Worm (Caenorhabditis elegans): Measurements from ENCODE around the gene hpo-26.
A peak's percentile ranks its signal among the peaks of the same experiment; 100 is the strongest.

hpo-26 gene

ce11 chrV:6504131-6504827, 28.6 kb downstream of the hpo-26 start, which contains the start of gene moc-2:
TSS of gene moc-2 (minus strand) at chrV:6504181.
- TF ChIP-seq nhr-10 (tag; optimal IDR thresholded peaks at IDR 0.05) (no peak), unc-62 (GFP tag; optimal IDR thresholded peaks at IDR 0.05 in 1 of 2) (peak in 1 of 2 experiments; percentile 76), unc-62 (tag; optimal IDR thresholded peaks at IDR 0.05) (no peak)

DNA sequence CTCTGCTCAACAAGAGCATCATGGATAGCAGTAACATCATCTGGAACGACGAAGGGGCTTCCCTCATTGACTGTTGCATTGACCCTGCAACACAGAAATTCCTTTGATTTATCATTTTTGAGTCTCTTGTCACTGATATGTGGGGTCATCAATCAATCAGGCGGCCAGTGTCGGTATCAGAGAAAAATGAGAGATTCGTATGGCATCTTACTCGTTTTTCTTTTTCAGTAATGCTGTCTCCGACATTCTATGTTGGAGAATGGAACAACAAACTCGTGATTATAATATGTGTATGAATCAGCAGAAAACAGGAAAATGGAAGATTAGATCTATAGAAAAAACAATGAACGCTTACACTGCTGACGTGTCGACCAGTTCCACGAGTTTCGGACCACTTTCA, 29.7 kb downstream of the hpo-26 start:
- no peak for TF ChIP-seq nhr-41 (GFP tag; IDR thresholded peaks at IDR 0.05)
- TF ChIP-seq D1046.2 (GFP tag; IDR thresholded peaks at IDR 0.05): no peak
- TF ChIP-seq ceh-20 (GFP tag; IDR thresholded peaks at IDR 0.05): 0 out of 2 replicates have a peak, but pooled peaks have one; percentile 53
- peak; percentile 30 for TF ChIP-seq hlh-11 (tag; optimal IDR thresholded peaks at IDR 0.05)
- peak; percentile 34; the same call in 1 of the 2 replicates for TF ChIP-seq dmd-6 (GFP tag; IDR thresholded peaks at IDR 0.05)
- peak; percentile 23 for TF ChIP-seq nhr-28 (tag; optimal IDR thresholded peaks at IDR 0.05)
- no peak for TF ChIP-seq nhr-10 (tag; optimal IDR thresholded peaks at IDR 0.05)
- TF ChIP-seq nhr-77 (tag; optimal IDR thresholded peaks at IDR 0.05): peak; percentile 9
- TF ChIP-seq aly-2 (tag; optimal IDR thresholded peaks at IDR 0.05): no peak
- peak; percentile 35 for TF ChIP-seq hlh-30 (tag; optimal IDR thresholded peaks at IDR 0.05; ENCODE audit: insufficient read depth)
- TF ChIP-seq daf-16 (GFP tag; optimal IDR thresholded peaks at IDR 0.05): no peak
- peak; percentile 37 for TF ChIP-seq daf-16 (tag; optimal IDR thresholded peaks at IDR 0.05)

DNA sequence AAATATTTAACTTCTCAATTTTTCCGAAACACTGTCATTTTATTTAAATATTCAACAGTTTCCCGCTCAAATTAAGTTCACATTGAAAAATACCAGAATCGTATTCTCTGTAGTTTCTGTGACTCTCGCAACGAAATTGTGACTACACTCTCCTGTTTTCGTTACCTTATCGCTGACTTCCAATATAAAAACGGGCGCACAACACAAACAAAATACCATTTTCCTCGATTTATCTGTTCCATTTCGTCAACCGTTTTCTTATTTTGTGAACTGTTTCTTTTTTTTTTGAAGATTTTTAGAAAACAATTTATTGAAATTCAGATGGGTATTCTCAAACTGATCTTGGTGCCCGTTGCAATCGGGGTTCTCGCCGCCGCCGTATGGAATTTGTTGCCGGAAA, 34.0 kb downstream of the hpo-26 start, which contains the start of gene W01A11.1:
Gene W01A11.1, plus strand, starts transcription at position 322 of the 400 bp plus-strand sequence.
- TF ChIP-seq D1046.2 (GFP tag; IDR thresholded peaks at IDR 0.05): no peak
- TF ChIP-seq madf-9 (GFP tag; conservative IDR thresholded peaks at IDR 0.05): no peak
- TF ChIP-seq Y75B8A.6 (GFP tag; IDR thresholded peaks at IDR 0.05): no peak
- peak; percentile 37 for TF ChIP-seq pqm-1 (tag; optimal IDR thresholded peaks at IDR 0.05)
- no peak for TF ChIP-seq Y105C5A.15 (GFP tag; IDR thresholded peaks at IDR 0.05)
- no peak for TF ChIP-seq zfp-3 (GFP tag; conservative IDR thresholded peaks at IDR 0.05)
- TF ChIP-seq nhr-28 (tag; optimal IDR thresholded peaks at IDR 0.05): peak; percentile 97
- no peak for TF ChIP-seq daf-19 (GFP tag; conservative IDR thresholded peaks at IDR 0.05)
- no peak for TF ChIP-seq jun-1 (tag; optimal IDR thresholded peaks at IDR 0.05)
- no peak for TF ChIP-seq nhr-102 (tag; optimal IDR thresholded peaks at IDR 0.05)
- no peak for TF ChIP-seq dmd-6 (GFP tag; IDR thresholded peaks at IDR 0.05)
- no peak for TF ChIP-seq daf-16 (GFP tag; optimal IDR thresholded peaks at IDR 0.05)
- peak; percentile 71 for TF ChIP-seq daf-16 (tag; optimal IDR thresholded peaks at IDR 0.05)
- TF ChIP-seq nhr-77 (tag; optimal IDR thresholded peaks at IDR 0.05): peak; percentile 96
- TF ChIP-seq mxl-2 (GFP tag; conservative IDR thresholded peaks at IDR 0.05): no peak

DNA sequence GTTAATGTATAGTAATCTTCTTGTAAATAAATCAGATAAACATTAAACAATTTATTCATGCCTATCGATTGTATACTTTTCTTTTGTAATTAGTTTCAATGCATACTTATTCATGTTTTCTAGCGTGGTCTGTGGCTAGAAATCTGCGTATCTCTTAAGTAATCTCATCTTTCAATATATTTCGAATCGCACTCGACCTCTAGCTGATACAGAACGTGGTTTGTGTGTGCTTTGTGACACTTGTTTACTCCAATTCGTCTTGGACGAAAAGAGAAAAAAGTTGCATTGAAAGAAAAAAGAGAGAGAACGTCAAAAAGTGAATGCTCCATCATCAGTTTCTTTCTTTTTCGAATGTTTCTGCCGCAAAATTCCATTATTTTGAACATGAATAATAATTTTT, 34.4 kb downstream of the hpo-26 start:
- TF ChIP-seq F44E2.7 (GFP tag; IDR thresholded peaks at IDR 0.05): no peak
- no peak for TF ChIP-seq D1046.2 (GFP tag; IDR thresholded peaks at IDR 0.05)
- no peak for TF ChIP-seq ceh-32 (tag; optimal IDR thresholded peaks at IDR 0.05; ENCODE audit: poor library complexity)
- no peak for TF ChIP-seq ZK546.5 (tag; optimal IDR thresholded peaks at IDR 0.05)
- no peak for TF ChIP-seq snpc-4 (tag; optimal IDR thresholded peaks at IDR 0.05)
- no peak for TF ChIP-seq spr-3 (GFP tag; optimal IDR thresholded peaks at IDR 0.05)
- TF ChIP-seq mxl-3 (GFP tag; optimal IDR thresholded peaks at IDR 0.05): no peak
- TF ChIP-seq duxl-1 (tag; optimal IDR thresholded peaks at IDR 0.05; ENCODE audit: poor library complexity): no peak
- peak; percentile 74 for TF ChIP-seq nhr-28 (tag; optimal IDR thresholded peaks at IDR 0.05)
- TF ChIP-seq daf-16 (GFP tag; optimal IDR thresholded peaks at IDR 0.05): no peak
- peak; percentile 55 for TF ChIP-seq daf-16 (tag; optimal IDR thresholded peaks at IDR 0.05)
- no peak for TF ChIP-seq nhr-42 (GFP tag; IDR thresholded peaks at IDR 0.05)
- peak; percentile 13 for TF ChIP-seq fkh-10 (GFP tag; optimal IDR thresholded peaks at IDR 0.05)
- TF ChIP-seq lin-39 (tag; optimal IDR thresholded peaks at IDR 0.05): no peak
- no peak for TF ChIP-seq set-16 (GFP tag; IDR thresholded peaks at IDR 0.05)
- no peak for TF ChIP-seq F37D6.2 (tag; optimal IDR thresholded peaks at IDR 0.05)
- TF ChIP-seq fos-1 (tag; optimal IDR thresholded peaks at IDR 0.05): no peak
- no peak for TF ChIP-seq egl-27 (tag; optimal IDR thresholded peaks at IDR 0.05)
- no peak for TF ChIP-seq Y75B8A.6 (GFP tag; IDR thresholded peaks at IDR 0.05)
- TF ChIP-seq lim-7 (GFP tag; IDR thresholded peaks at IDR 0.05): no peak
- no peak for TF ChIP-seq zag-1 (tag; optimal IDR thresholded peaks at IDR 0.05)
- no peak for TF ChIP-seq vab-7 (GFP tag; IDR thresholded peaks at IDR 0.05)
- peak; percentile 92 for TF ChIP-seq aha-1 (tag)
- TF ChIP-seq nhr-111 (GFP tag; optimal IDR thresholded peaks at IDR 0.05): no peak
- TF ChIP-seq ces-1 (GFP tag; optimal IDR thresholded peaks at IDR 0.05): no peak
- TF ChIP-seq mdt-29 (GFP tag; IDR thresholded peaks at IDR 0.05): no peak
- TF ChIP-seq hlh-30 (tag; optimal IDR thresholded peaks at IDR 0.05; ENCODE audit: insufficient read depth): peak; percentile 6
- TF ChIP-seq nhr-41 (GFP tag; IDR thresholded peaks at IDR 0.05): no peak
- no peak for TF ChIP-seq ceh-82 (tag; optimal IDR thresholded peaks at IDR 0.05)
